Worm (Caenorhabditis elegans): ENCODE data around the gene B0303.7.

Gene B0303.7

DNA sequence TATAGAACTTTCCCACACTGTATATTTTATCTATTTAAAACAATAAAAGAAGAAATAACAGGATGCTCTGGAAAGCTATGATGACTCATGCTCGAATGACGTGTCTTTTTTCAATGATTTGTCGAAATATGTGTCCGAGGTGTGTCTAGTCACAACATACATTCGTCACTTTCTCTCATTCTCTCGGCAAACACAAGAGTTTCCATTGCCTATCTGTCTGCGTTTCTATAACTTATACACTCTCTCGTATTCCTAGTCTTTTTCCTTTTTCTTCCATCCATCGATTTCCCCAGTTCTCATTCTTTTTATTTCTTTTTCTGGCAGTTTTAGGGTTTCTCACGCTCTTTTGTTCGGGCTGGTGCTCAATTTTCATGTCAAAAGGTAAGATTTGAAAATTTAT, 3.3 kb downstream of the B0303.7 start (continued):
- TF ChIP-seq cey-2 (tag; optimal IDR thresholded peaks at IDR 0.05; ENCODE audit: borderline replicate concordance, insufficient read depth): no peak
- no peak for TF ChIP-seq lin-13 (GFP tag; optimal IDR thresholded peaks at IDR 0.05)
- TF ChIP-seq tra-1 (GFP tag; IDR thresholded peaks at IDR 0.05): no peak
- TF ChIP-seq ZK337.2 (GFP tag; IDR thresholded peaks at IDR 0.05): no peak
- TF ChIP-seq zip-11 (GFP tag; IDR thresholded peaks at IDR 0.05): no peak
- no peak for TF ChIP-seq spr-1 (tag; optimal IDR thresholded peaks at IDR 0.05)
- no peak for TF ChIP-seq ztf-7 (tag; optimal IDR thresholded peaks at IDR 0.05)
- TF ChIP-seq nhr-237 (tag; optimal IDR thresholded peaks at IDR 0.05): no peak
- TF ChIP-seq jun-1 (tag; optimal IDR thresholded peaks at IDR 0.05): no peak
- peak; percentile 53 for TF ChIP-seq hlh-11 (tag; optimal IDR thresholded peaks at IDR 0.05)
- no peak for TF ChIP-seq sdz-12 (GFP tag; optimal IDR thresholded peaks at IDR 0.05)
- TF ChIP-seq unc-62 (GFP tag; optimal IDR thresholded peaks at IDR 0.05 in 1 of 2): no peak
- no peak for TF ChIP-seq unc-62 (tag; optimal IDR thresholded peaks at IDR 0.05)
- no peak for TF ChIP-seq F44E2.7 (GFP tag; IDR thresholded peaks at IDR 0.05)
- TF ChIP-seq nhr-11 (tag; optimal IDR thresholded peaks at IDR 0.05): no peak
- TF ChIP-seq ceh-62 (tag; optimal IDR thresholded peaks at IDR 0.05): no peak
- no peak for TF ChIP-seq F10B5.3 (tag; optimal IDR thresholded peaks at IDR 0.05)
- TF ChIP-seq ctbp-1 (GFP tag; IDR thresholded peaks at IDR 0.05): no peak
- no peak for TF ChIP-seq madf-9 (GFP tag; conservative IDR thresholded peaks at IDR 0.05)
- peak in 1 of 2 experiments; percentile 12 for TF ChIP-seq hif-1 (tag; optimal IDR thresholded peaks at IDR 0.05)
- no peak for TF ChIP-seq set-16 (GFP tag; IDR thresholded peaks at IDR 0.05)
- TF ChIP-seq daf-16 (GFP tag; optimal IDR thresholded peaks at IDR 0.05): no peak
- TF ChIP-seq daf-16 (tag; optimal IDR thresholded peaks at IDR 0.05): peak; percentile 21
- no peak for TF ChIP-seq D1046.2 (GFP tag; IDR thresholded peaks at IDR 0.05)
- TF ChIP-seq php-3 (GFP tag; IDR thresholded peaks at IDR 0.05): no peak
- TF ChIP-seq zfp-2 (tag; optimal IDR thresholded peaks at IDR 0.05): no peak
- no peak for TF ChIP-seq egl-43 (GFP tag; IDR thresholded peaks at IDR 0.05)
- peak; percentile 54 for TF ChIP-seq dmd-6 (GFP tag; IDR thresholded peaks at IDR 0.05)
- TF ChIP-seq arid-1 (GFP tag; conservative IDR thresholded peaks at IDR 0.05): no peak
- TF ChIP-seq lir-3 (tag; optimal IDR thresholded peaks at IDR 0.05): no peak
- TF ChIP-seq F37D6.2 (tag; optimal IDR thresholded peaks at IDR 0.05): no peak
- 0 out of 2 replicates have a peak, but pooled peaks have one; percentile 8 for TF ChIP-seq lin-38 (GFP tag; IDR thresholded peaks at IDR 0.05)
- TF ChIP-seq ceh-20 (GFP tag; IDR thresholded peaks at IDR 0.05): no peak
- TF ChIP-seq dmd-9 (GFP tag; IDR thresholded peaks at IDR 0.05): no peak
- no peak for TF ChIP-seq saeg-2 (GFP tag; IDR thresholded peaks at IDR 0.05)
- no peak for TF ChIP-seq nhr-76 (tag; optimal IDR thresholded peaks at IDR 0.05)
- TF ChIP-seq rbr-2 (tag; optimal IDR thresholded peaks at IDR 0.05): no peak
- TF ChIP-seq nhr-28 (tag; optimal IDR thresholded peaks at IDR 0.05): peak; percentile 94
- TF ChIP-seq nhr-6 (tag; optimal IDR thresholded peaks at IDR 0.05): peak; percentile 48

DNA sequence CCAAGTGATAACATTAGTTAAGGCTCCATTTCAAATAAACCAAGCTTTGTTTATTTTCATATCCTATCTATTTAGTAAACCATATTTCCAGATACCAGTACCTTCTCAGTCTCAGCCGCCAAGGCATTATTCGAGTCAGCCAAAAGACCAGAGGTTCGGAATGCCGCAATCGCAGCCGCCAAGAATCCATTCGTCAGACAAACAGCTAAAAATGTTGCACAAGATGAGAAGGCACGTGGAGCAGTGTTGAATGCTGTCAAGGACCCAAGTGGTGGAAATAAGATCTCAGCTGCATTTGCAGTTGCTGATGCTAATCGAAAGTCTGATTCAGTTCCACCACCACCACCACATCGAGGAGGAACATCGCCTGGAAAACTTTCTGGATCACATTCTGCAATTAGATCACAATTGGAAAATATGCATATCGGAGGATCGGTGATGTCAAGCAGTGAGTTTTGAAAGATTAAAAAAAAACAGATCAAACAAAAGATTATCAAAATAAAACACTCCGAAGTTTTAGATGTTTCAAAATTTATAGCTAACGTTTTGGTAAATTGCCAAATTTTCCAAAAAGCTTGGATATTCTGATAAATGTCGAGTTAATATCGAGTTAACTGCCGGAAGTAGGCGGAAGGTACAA, 4.0 kb downstream of the B0303.7 start:
- TF ChIP-seq lin-39 (tag; optimal IDR thresholded peaks at IDR 0.05): no peak
- TF ChIP-seq aha-1 (tag): peak; percentile 88
- TF ChIP-seq nhr-28 (tag; optimal IDR thresholded peaks at IDR 0.05): no peak
- peak in 1 of 2 experiments; percentile 98 for TF ChIP-seq unc-62 (GFP tag; optimal IDR thresholded peaks at IDR 0.05 in 1 of 2)
- TF ChIP-seq unc-62 (tag; optimal IDR thresholded peaks at IDR 0.05): no peak

Data from whole organism, L4 larva.